Worm (Caenorhabditis elegans) whole organism, L1 larva: ENCODE measurements around the gene C06B8.7.

Experiments used
- dpl-1 ChIP-seq, 3 experiments: fragments of 150-350 bp in 2 of 3; sonication (generic microtip) in 1 of 3; optimal IDR thresholded peaks; 2 replicates each; lab custom pipeline; 2014 to 2017; ENCODE audit warnings: missing biosample characterization in 3 of 3, missing genetic modification characterization in 3 of 3, missing genetic modification reagents in 3 of 3
- egl-27 ChIP-seq, 2 experiments: fragments of 150-350 bp in 1 of 2; sonication (generic microtip); optimal IDR thresholded peaks; 3 replicates each; lab custom pipeline; 2017 to 2018; ENCODE audit warnings: missing biosample characterization in 2 of 2, missing genetic modification characterization in 2 of 2, missing genetic modification reagents in 2 of 2
- fkh-10 ChIP-seq: sonication (generic microtip); optimal IDR thresholded peaks from 2 replicates; lab custom pipeline; 2017; ENCODE audit warnings: missing biosample characterization, missing genetic modification reagents, missing genetic modification characterization
- nhr-12 ChIP-seq: sonication (generic microtip); optimal IDR thresholded peaks from 2 replicates; lab custom pipeline; 2017; ENCODE audit warnings: missing biosample characterization, missing genetic modification characterization
- nhr-237 ChIP-seq: fragments of 150-350 bp; optimal IDR thresholded peaks from 2 replicates; lab custom pipeline; 2014; ENCODE audit warnings: missing biosample characterization, missing genetic modification characterization
- pag-3 ChIP-seq: sonication (generic microtip); optimal IDR thresholded peaks from 2 replicates; lab custom pipeline; 2017; ENCODE audit warnings: missing genetic modification characterization, mild to moderate bottlenecking, missing compliant biosample characterization, antibody characterized with exemption, borderline replicate concordance; ENCODE audit not compliant: insufficient read depth
- pax-3 ChIP-seq: fragments of 200-800 bp; sonication (Bioruptor generic); optimal IDR thresholded peaks from 2 replicates; lab custom pipeline; 2018; ENCODE audit warnings: mild to moderate bottlenecking, missing genetic modification characterization, moderate library complexity, missing compliant biosample characterization
- pqm-1 ChIP-seq: sonication (generic microtip); optimal IDR thresholded peaks from 3 replicates; lab custom pipeline; 2017; ENCODE audit warnings: missing biosample characterization, missing genetic modification characterization
- tbx-2 ChIP-seq: sonication (generic microtip); optimal IDR thresholded peaks from 2 replicates; lab custom pipeline; 2016; ENCODE audit warnings: missing genetic modification characterization, missing compliant biosample characterization

- no peak for TF ChIP-seq nhr-237 (tag; lab: Kevin White, UChicago)
- no peak for TF ChIP-seq pag-3
- TF ChIP-seq pqm-1 (tag; lab: Kevin White, UChicago) = no peak
- no peak for TF ChIP-seq tbx-2 (tag; lab: Kevin White, UChicago)
- TF ChIP-seq egl-27 (tag; optimal IDR thresholded peaks at IDR 0.05; lab: Kevin White, UChicago) = no peak
- TF ChIP-seq pax-3 (tag; lab: Kevin White, UChicago) = no peak
- TF ChIP-seq fkh-10 (GFP tag; lab: Kevin White, UChicago) = no peak
- no peak for TF ChIP-seq nhr-12
- no peak for TF ChIP-seq dpl-1 (GFP tag; optimal IDR thresholded peaks at IDR 0.05; lab: Kevin White, UChicago)
Observed at ce11 chrV:15466017-15466416, 32.5 kb upstream of the C06B8.7 start.
